Worm (Caenorhabditis elegans): ENCODE measurements around the gene clk-2.

DNA sequence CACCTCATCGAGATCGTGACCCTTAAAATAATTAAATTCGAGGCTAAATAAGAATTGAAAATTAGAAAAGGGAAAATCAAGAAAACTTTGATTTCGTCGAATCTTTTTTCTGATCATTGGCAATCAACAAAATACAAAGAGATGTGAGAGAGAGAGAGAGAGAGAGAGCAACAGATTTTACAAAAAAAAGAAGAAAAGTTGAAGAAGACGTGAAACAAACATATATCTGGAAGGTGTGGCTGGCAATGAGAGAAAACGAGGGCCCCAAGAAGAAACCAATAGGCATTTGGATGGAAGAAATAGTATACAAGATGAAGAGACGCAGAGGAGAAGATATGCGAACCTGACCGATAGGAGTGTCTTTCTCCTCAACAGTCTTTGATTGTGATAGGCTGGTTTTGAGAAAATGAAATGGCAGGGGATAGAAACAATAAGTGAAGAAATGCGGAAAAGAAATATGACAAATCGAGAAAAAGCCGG is 29.2 kb downstream of the clk-2 start, which contains the start of gene mup-4:
- TF ChIP-seq flt-1 (GFP tag; IDR thresholded peaks at IDR 0.05) = no peak
- no peak for TF ChIP-seq sea-1 (GFP tag; conservative IDR thresholded peaks at IDR 0.05)
- TF ChIP-seq pes-1 (GFP tag; IDR thresholded peaks at IDR 0.05) = no peak
- TF ChIP-seq ets-7 (tag; optimal IDR thresholded peaks at IDR 0.05) = no peak
- no peak for TF ChIP-seq scrt-1 (GFP tag; IDR thresholded peaks at IDR 0.05)
- TF ChIP-seq tbx-37 (GFP tag; conservative IDR thresholded peaks at IDR 0.05) = no peak
- TF ChIP-seq ceh-36 (tag; optimal IDR thresholded peaks at IDR 0.05) = no peak
- TF ChIP-seq ama-1 (optimal IDR thresholded peaks at IDR 0.05) = no peak
- no peak for TF ChIP-seq hnd-1 (tag; optimal IDR thresholded peaks at IDR 0.05)
- TF ChIP-seq tbx-11 (GFP tag; IDR thresholded peaks at IDR 0.05) = no peak
- no peak for TF ChIP-seq B0310.2 (tag; optimal IDR thresholded peaks at IDR 0.05)
- no peak for TF ChIP-seq aly-1 (tag; optimal IDR thresholded peaks at IDR 0.05)
- TF ChIP-seq hmg-4 (GFP tag; optimal IDR thresholded peaks at IDR 0.05) = no peak
- no peak for TF ChIP-seq tra-4 (tag; optimal IDR thresholded peaks at IDR 0.05)

Data from whole organism, early embryonic.